Worm (Caenorhabditis elegans) whole organism, L4 larva: Measurements from ENCODE around the gene dkf-2.

Experiments used
- aha-1 ChIP-seq: fragments of 150-350 bp; peaks from one replicate; lab custom pipeline; 2014; ENCODE audit warnings: missing biosample characterization, missing genetic modification characterization
- ama-1 ChIP-seq: fragments of 150-350 bp; optimal IDR thresholded peaks from 2 replicates; lab custom pipeline; 2014; ENCODE audit warnings: inconsistent platforms, mixed read lengths
- daf-12 ChIP-seq: fragments of 150-350 bp; optimal IDR thresholded peaks from 2 replicates; lab custom pipeline; 2014; ENCODE audit warnings: missing biosample characterization, missing genetic modification reagents, missing genetic modification characterization
- mxl-3 ChIP-seq: fragments of 200-800 bp; sonication (Bioruptor generic); optimal IDR thresholded peaks from 2 replicates; lab custom pipeline; 2018; ENCODE audit warnings: mild to moderate bottlenecking, missing genetic modification characterization, missing compliant biosample characterization
- nhr-48 ChIP-seq: sonication (generic microtip); optimal IDR thresholded peaks from 2 replicates; lab custom pipeline; 2016; ENCODE audit warnings: mild to moderate bottlenecking, missing genetic modification characterization, missing compliant biosample characterization
- sdz-12 ChIP-seq: fragments of 200-800 bp; sonication (Bioruptor generic); optimal IDR thresholded peaks from 2 replicates; lab custom pipeline; 2018; ENCODE audit warnings: mild to moderate bottlenecking, missing genetic modification characterization, missing compliant biosample characterization
- vab-7 ChIP-seq: fragments of 200-800 bp; sonication (Bioruptor generic); IDR thresholded peaks from 2 replicates; pipeline ENCODE4 v1.3.6; 2022; ENCODE audit warnings: missing genetic modification reagents, missing genetic modification characterization, missing compliant biosample characterization
- ztf-7 ChIP-seq: fragments of 150-350 bp; optimal IDR thresholded peaks from 2 replicates; lab custom pipeline; 2014; ENCODE audit warnings: missing biosample characterization, missing genetic modification characterization

ce11 chrV:16794079-16794478 lies 46.7 kb downstream of the dkf-2 start:
- TF ChIP-seq aha-1 (no peak), ama-1 (lab: Kevin White, UChicago) (no peak), sdz-12 (GFP tag; lab: Kevin White, UChicago) (no peak), mxl-3 (no peak), daf-12 (tag; lab: Kevin White, UChicago) (no peak), ztf-7 (tag; lab: Kevin White, UChicago) (no peak), vab-7 (no peak), nhr-48 (tag; lab: Kevin White, UChicago) (no peak)
